Worm (Caenorhabditis elegans) whole organism, L3 larva: Measurements from ENCODE around the gene fbxc-53.

Experiments
- ama-1 ChIP-seq: fragments of 150-350 bp; optimal IDR thresholded peaks from 2 replicates; lab custom pipeline; 2018
- egl-27 ChIP-seq: sonication (generic microtip); optimal IDR thresholded peaks from 4 replicates; lab custom pipeline; 2017; ENCODE audit warnings: missing biosample characterization, missing genetic modification reagents, missing genetic modification characterization
- elt-1 ChIP-seq: fragments of 150-350 bp; optimal IDR thresholded peaks from 2 replicates; lab custom pipeline; 2014; ENCODE audit warnings: missing biosample characterization, missing genetic modification characterization
- fkh-2 ChIP-seq: fragments of 150-350 bp; optimal IDR thresholded peaks from 2 replicates; lab custom pipeline; 2014; ENCODE audit warnings: missing biosample characterization, missing genetic modification reagents, missing genetic modification characterization
- lin-15B ChIP-seq: fragments of 150-350 bp; optimal IDR thresholded peaks from 2 replicates; lab custom pipeline; 2014; ENCODE audit warnings: missing biosample characterization, missing genetic modification characterization
- pqm-1 ChIP-seq: fragments of 150-350 bp; optimal IDR thresholded peaks from 2 replicates; lab custom pipeline; 2017; ENCODE audit warnings: missing biosample characterization, missing genetic modification characterization, inconsistent platforms
- skn-1 ChIP-seq: fragments of 150-350 bp; optimal IDR thresholded peaks from 2 replicates; lab custom pipeline; 2014; ENCODE audit warnings: missing biosample characterization, missing genetic modification characterization
- snpc-4 ChIP-seq: fragments of 150-350 bp; optimal IDR thresholded peaks from 2 replicates; lab custom pipeline; 2014; ENCODE audit warnings: missing biosample characterization, missing genetic modification characterization
- unc-62 ChIP-seq: fragments of 150-350 bp; sonication (generic microtip); optimal IDR thresholded peaks from 4 replicates; lab custom pipeline; 2014; ENCODE audit warnings: missing biosample characterization, missing genetic modification reagents, missing genetic modification characterization
- ztf-4 ChIP-seq: fragments of 150-350 bp; optimal IDR thresholded peaks from 2 replicates; lab custom pipeline; 2014; ENCODE audit warnings: missing biosample characterization, missing genetic modification characterization

- TF ChIP-seq skn-1 (tag; lab: Kevin White, UChicago): no peak
- TF ChIP-seq fkh-2 (tag; lab: Kevin White, UChicago): no peak
- no peak for TF ChIP-seq lin-15B (tag; lab: Kevin White, UChicago)
- TF ChIP-seq pqm-1 (tag; lab: Kevin White, UChicago): peak; percentile 56
- TF ChIP-seq elt-1: no peak
- no peak for TF ChIP-seq egl-27 (tag; lab: Kevin White, UChicago)
- TF ChIP-seq snpc-4: no peak
- no peak for TF ChIP-seq ztf-4 (tag; lab: Kevin White, UChicago)
- TF ChIP-seq unc-62 (GFP tag; lab: Kevin White, UChicago): no peak
- no peak for TF ChIP-seq ama-1 (lab: Kevin White, UChicago)
These were observed 49.2 kb upstream of the fbxc-53 start, which contains the start of gene F19B10.13 for ce11 chrII:3661932-3662331.
